Worm (Caenorhabditis elegans) whole organism, L2 larva: ENCODE measurements around the gene fbxa-82.
A peak's percentile ranks its signal among the peaks of the same experiment; 100 is the strongest.

Experiments
- C34F6.9 ChIP-seq: fragments of 150-350 bp; optimal IDR thresholded peaks from 2 replicates; lab custom pipeline; 2014; ENCODE audit warnings: missing biosample characterization, missing genetic modification characterization
- F13H6.1 ChIP-seq: sonication (generic microtip); optimal IDR thresholded peaks from 2 replicates; lab custom pipeline; 2016; ENCODE audit warnings: missing genetic modification characterization, missing compliant biosample characterization
- R02D3.7 ChIP-seq: fragments of 150-350 bp; optimal IDR thresholded peaks from 2 replicates; lab custom pipeline; 2014; ENCODE audit warnings: missing biosample characterization, missing genetic modification characterization
- ZK546.5 ChIP-seq: sonication (generic microtip); optimal IDR thresholded peaks from 2 replicates; lab custom pipeline; 2017; ENCODE audit warnings: missing biosample characterization, missing genetic modification characterization
- alr-1 ChIP-seq: fragments of 150-350 bp; optimal IDR thresholded peaks from 2 replicates; lab custom pipeline; 2014; ENCODE audit warnings: missing biosample characterization, missing genetic modification characterization
- aly-2 ChIP-seq: fragments of 150-350 bp; optimal IDR thresholded peaks from 2 replicates; lab custom pipeline; 2014; ENCODE audit warnings: missing biosample characterization, missing genetic modification characterization
- ama-1 ChIP-seq: fragments of 150-350 bp; optimal IDR thresholded peaks from 2 replicates; lab custom pipeline; 2018; ENCODE audit warnings: inconsistent platforms
- blmp-1 ChIP-seq: sonication (generic microtip); optimal IDR thresholded peaks from 2 replicates; lab custom pipeline; 2017; ENCODE audit warnings: missing genetic modification characterization, mild to moderate bottlenecking, missing compliant biosample characterization, antibody characterized with exemption, moderate library complexity; ENCODE audit not compliant: insufficient read depth
- ceh-16 ChIP-seq: fragments of 150-350 bp; optimal IDR thresholded peaks from 2 replicates; lab custom pipeline; 2014; ENCODE audit warnings: missing biosample characterization, missing genetic modification characterization
- crh-2 ChIP-seq: sonication (generic microtip); optimal IDR thresholded peaks from 2 replicates; lab custom pipeline; 2017; ENCODE audit warnings: missing biosample characterization, missing genetic modification characterization
- dmd-4 ChIP-seq: sonication (generic microtip); optimal IDR thresholded peaks from 2 replicates; lab custom pipeline; 2017; ENCODE audit warnings: missing biosample characterization, missing genetic modification characterization
- fos-1 ChIP-seq: fragments of 150-350 bp; optimal IDR thresholded peaks from 2 replicates; lab custom pipeline; 2014; ENCODE audit warnings: missing biosample characterization, missing genetic modification characterization
- gmeb-1 ChIP-seq: fragments of 150-350 bp; optimal IDR thresholded peaks from 2 replicates; lab custom pipeline; 2014; ENCODE audit warnings: missing biosample characterization, missing genetic modification characterization
- lsy-2 ChIP-seq, 2 experiments: fragments of 150-350 bp in 1 of 2; sonication (generic microtip) in 1 of 2; optimal IDR thresholded peaks; 2 replicates each; lab custom pipeline; 2014 to 2017; ENCODE audit warnings: missing biosample characterization in 2 of 2, missing genetic modification characterization in 2 of 2
- mab-5 ChIP-seq: fragments of 150-350 bp; optimal IDR thresholded peaks from 2 replicates; lab custom pipeline; 2014; ENCODE audit warnings: missing biosample characterization, missing genetic modification characterization
- mbf-1 ChIP-seq: sonication (generic microtip); optimal IDR thresholded peaks from 2 replicates; lab custom pipeline; 2017; ENCODE audit warnings: missing biosample characterization, missing genetic modification characterization
- nhr-10 ChIP-seq: sonication (generic microtip); optimal IDR thresholded peaks from 2 replicates; lab custom pipeline; 2017; ENCODE audit warnings: missing biosample characterization, missing genetic modification characterization
- nhr-11 ChIP-seq: fragments of 150-350 bp; optimal IDR thresholded peaks from 2 replicates; lab custom pipeline; 2014; ENCODE audit warnings: missing biosample characterization, missing genetic modification characterization
- nhr-12 ChIP-seq: fragments of 150-350 bp; optimal IDR thresholded peaks from 2 replicates; lab custom pipeline; 2014; ENCODE audit warnings: missing biosample characterization, missing genetic modification characterization
- nhr-129 ChIP-seq: fragments of 150-350 bp; optimal IDR thresholded peaks from 2 replicates; lab custom pipeline; 2014; ENCODE audit warnings: missing biosample characterization, missing genetic modification characterization
- nhr-21 ChIP-seq: fragments of 150-350 bp; optimal IDR thresholded peaks from 2 replicates; lab custom pipeline; 2014; ENCODE audit warnings: missing biosample characterization, missing genetic modification characterization
- nhr-23 ChIP-seq: fragments of 150-350 bp; optimal IDR thresholded peaks from 2 replicates; lab custom pipeline; 2014; ENCODE audit warnings: missing biosample characterization, missing genetic modification reagents, missing genetic modification characterization
- nhr-237 ChIP-seq: fragments of 150-350 bp; optimal IDR thresholded peaks from 2 replicates; lab custom pipeline; 2014; ENCODE audit warnings: missing biosample characterization, missing genetic modification characterization
- nhr-77 ChIP-seq: fragments of 150-350 bp; optimal IDR thresholded peaks from 2 replicates; lab custom pipeline; 2014; ENCODE audit warnings: missing biosample characterization, missing genetic modification characterization
- skn-1 ChIP-seq: sonication (generic microtip); optimal IDR thresholded peaks from 2 replicates; lab custom pipeline; 2017; ENCODE audit warnings: missing biosample characterization, missing genetic modification characterization
- snpc-4 ChIP-seq: fragments of 150-350 bp; optimal IDR thresholded peaks from 2 replicates; lab custom pipeline; 2014; ENCODE audit warnings: missing biosample characterization, missing genetic modification characterization
- unc-39 ChIP-seq: fragments of 150-350 bp; optimal IDR thresholded peaks from 2 replicates; lab custom pipeline; 2014; ENCODE audit warnings: missing biosample characterization, missing genetic modification characterization
- unc-55 ChIP-seq: fragments of 150-350 bp; sonication (generic microtip); optimal IDR thresholded peaks from 3 replicates; lab custom pipeline; 2014; ENCODE audit warnings: missing biosample characterization, missing genetic modification reagents, missing genetic modification characterization
- zag-1 ChIP-seq: fragments of 150-350 bp; optimal IDR thresholded peaks from 2 replicates; lab custom pipeline; 2014; ENCODE audit warnings: missing biosample characterization, missing genetic modification characterization
- ztf-1 ChIP-seq: fragments of 200-800 bp; sonication (Bioruptor generic); conservative IDR thresholded peaks from 2 replicates; pipeline ENCODE4 v1.3.6; 2022; ENCODE audit warnings: missing genetic modification characterization, missing compliant biosample characterization
- ztf-11 ChIP-seq: sonication (generic microtip); optimal IDR thresholded peaks from 2 replicates; lab custom pipeline; 2017; ENCODE audit warnings: missing biosample characterization, missing genetic modification characterization
- ztf-4 ChIP-seq: fragments of 150-350 bp; optimal IDR thresholded peaks from 2 replicates; lab custom pipeline; 2014; ENCODE audit warnings: missing biosample characterization, missing genetic modification characterization

fbxa-82 gene

DNA sequence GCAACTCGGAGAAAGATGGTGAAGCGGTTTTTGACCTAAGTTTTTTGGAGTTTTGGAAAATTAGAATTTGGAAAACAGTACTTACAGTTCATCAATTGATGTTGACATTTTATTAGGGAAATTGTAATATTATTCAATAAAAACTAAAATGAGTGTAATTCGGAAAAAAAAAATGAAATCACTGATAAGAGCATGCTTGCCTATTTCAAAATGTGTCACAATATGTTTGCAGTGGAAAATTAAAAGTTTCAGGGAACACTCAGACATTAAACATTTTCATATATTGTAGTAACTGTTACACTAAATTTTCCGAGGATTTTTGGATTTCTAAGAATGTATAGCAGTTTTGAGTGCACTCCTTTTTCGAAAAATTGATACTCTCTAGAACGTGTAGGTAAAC lies at the start of gene fbxa-82, which contains the start of gene C25D7.5:
Gene fbxa-82, minus strand, starts transcription at position 163 of the 400 bp plus-strand sequence.
Gene C25D7.5, plus strand, starts transcription at position 283 of the 400 bp plus-strand sequence.
- TF ChIP-seq snpc-4 (tag; lab: Kevin White, UChicago) (no peak), ztf-1 (GFP tag; lab: Robert Waterston, UW) (no peak), lsy-2 (tag; optimal IDR thresholded peaks at IDR 0.05; lab: Kevin White, UChicago) (no peak), fos-1 (tag; lab: Kevin White, UChicago) (peak; percentile 30)

DNA sequence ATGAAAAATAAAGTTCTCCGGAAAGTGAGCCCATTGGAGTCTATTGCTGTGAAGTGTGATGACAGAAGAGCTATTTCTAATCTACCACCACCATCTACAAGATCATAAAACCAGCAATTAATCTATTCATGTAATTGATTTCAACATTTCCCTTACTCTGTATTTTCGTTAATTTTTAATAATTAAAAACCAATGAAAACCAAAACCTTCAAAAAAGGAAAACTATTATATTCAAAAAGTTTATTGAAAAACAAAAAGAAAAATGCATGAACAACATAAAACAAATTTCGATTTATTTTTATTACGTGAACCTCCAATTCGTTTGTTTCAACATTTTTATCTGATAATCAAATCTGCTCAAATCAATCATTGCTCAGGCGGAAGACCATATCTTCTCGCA lies 47.1 kb upstream of the fbxa-82 start, which contains the start of gene C01G10.1:
Gene C01G10.1, plus strand, starts transcription at position 301 of the 400 bp plus-strand sequence.
- TF ChIP-seq ztf-1 (GFP tag; lab: Robert Waterston, UW) = no peak

DNA sequence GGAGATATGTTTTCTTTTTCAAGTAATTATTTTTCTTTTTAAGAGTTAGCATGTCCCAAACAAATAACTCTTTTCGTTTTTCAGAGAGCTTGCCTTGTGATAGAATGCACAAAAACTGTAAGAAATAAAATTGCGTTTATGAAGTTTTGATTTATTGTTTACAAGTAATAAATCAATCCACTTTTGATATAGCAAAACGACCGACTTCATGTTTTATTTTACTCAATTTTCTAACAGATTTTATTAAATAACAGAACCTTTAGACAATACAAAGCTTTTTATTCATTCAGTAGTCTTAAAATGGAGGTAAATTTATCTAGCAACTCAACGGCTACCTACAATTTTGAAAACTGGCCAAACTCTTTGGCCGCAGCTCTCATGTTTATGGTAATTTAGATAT lies 42.4 kb upstream of the fbxa-82 start, which contains the start of gene srx-78:
Gene srx-78, plus strand, starts transcription at position 301 of the 400 bp plus-strand sequence.
- TF ChIP-seq nhr-23 (tag; lab: Kevin White, UChicago) (no peak), skn-1 (tag; lab: Kevin White, UChicago) (no peak), unc-39 (no peak), ZK546.5 (tag; lab: Kevin White, UChicago) (no peak), nhr-11 (tag; lab: Kevin White, UChicago) (no peak), snpc-4 (tag; lab: Kevin White, UChicago) (no peak), blmp-1 (no peak)

DNA sequence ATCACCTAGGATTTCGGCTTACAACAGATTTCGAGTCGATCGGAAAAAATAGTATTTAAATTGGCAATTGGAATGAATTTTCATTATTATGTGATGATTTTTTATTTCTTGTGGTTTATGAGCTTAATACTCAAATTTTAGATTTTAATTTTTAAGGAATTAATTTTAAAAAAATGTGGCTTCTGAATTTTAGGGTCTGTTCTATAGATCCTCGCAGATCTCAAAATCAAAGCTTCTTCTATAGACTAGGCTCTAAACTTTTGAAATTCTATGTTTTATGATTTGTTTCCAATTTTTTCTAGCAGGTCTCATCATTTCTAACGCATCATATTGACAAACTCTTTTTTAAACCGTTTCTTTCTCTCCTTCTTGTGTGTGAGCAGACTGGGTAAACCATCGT lies 40.3 kb upstream of the fbxa-82 start, which contains the start of gene txt-12:
Gene txt-12, plus strand, starts transcription at position 301 of the 400 bp plus-strand sequence.
- TF ChIP-seq alr-1 (tag; lab: Kevin White, UChicago) (no peak), lsy-2 (tag; optimal IDR thresholded peaks at IDR 0.05; lab: Kevin White, UChicago) (no peak), ZK546.5 (tag; lab: Kevin White, UChicago) (no peak), ceh-16 (tag; lab: Kevin White, UChicago) (no peak), mab-5 (tag; lab: Kevin White, UChicago) (no peak), nhr-129 (tag; lab: Kevin White, UChicago) (no peak), dmd-4 (no peak), nhr-11 (tag; lab: Kevin White, UChicago) (no peak), nhr-237 (tag; lab: Kevin White, UChicago) (no peak), skn-1 (tag; lab: Kevin White, UChicago) (no peak), zag-1 (tag; lab: Kevin White, UChicago) (no peak), F13H6.1 (tag; lab: Kevin White, UChicago) (no peak)

DNA sequence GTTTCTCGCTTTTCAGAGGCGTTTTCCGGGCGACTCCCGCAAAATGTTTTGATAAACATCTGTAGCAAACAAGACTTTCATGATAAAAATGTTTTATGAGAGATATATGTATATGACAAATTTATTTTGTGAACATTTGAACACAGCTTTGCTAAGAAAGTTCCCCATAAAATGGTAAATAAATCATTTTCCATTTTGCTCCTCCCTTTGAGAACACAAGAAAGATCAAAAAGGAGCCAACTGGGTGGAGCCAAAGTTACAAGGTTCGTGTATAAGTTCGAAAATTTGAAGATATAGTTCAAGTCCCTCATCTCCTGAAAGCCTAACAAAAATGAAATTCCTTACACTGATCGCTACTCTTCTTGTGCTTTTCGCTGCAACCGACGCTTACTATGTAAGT lies 38.1 kb upstream of the fbxa-82 start, which contains the start of gene C01G10.17:
Gene C01G10.17, plus strand, starts transcription at position 301 of the 400 bp plus-strand sequence.
- TF ChIP-seq nhr-21 (tag; lab: Kevin White, UChicago) (no peak), C34F6.9 (tag; lab: Kevin White, UChicago) (no peak), aly-2 (tag; lab: Kevin White, UChicago) (no peak), dmd-4 (no peak), nhr-23 (tag; lab: Kevin White, UChicago) (no peak), ama-1 (lab: Kevin White, UChicago) (no peak), unc-39 (no peak), mbf-1 (no peak), nhr-12 (tag; lab: Kevin White, UChicago) (no peak), nhr-77 (no peak), ztf-4 (no peak), nhr-10 (tag; lab: Kevin White, UChicago) (no peak), R02D3.7 (tag; lab: Kevin White, UChicago) (no peak), gmeb-1 (tag; lab: Kevin White, UChicago) (no peak)

DNA sequence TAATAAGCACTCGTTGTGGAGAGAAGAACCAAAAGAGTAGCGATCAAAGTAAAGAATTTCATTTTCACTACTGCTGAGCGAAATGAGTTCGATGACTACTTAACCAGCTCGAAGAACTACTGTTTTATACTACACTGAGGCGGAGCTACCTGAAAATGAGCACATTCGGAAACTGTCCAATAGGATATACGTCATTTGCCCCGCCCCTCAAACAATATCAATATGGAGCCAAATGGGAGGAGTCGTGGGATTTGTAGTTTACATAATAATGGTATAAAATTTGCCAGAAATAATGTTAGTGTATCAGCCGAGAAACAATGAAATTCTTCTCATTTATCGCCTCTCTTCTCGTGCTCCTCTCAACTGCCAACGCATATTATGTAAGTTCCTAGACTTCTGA lies 37.1 kb upstream of the fbxa-82 start, which contains the start of the genes C01G10.5 and C01G10.4:
Gene C01G10.5, minus strand, starts transcription at position 101 of the 400 bp plus-strand sequence.
Gene C01G10.4, plus strand, starts transcription at position 303 of the 400 bp plus-strand sequence.
- TF ChIP-seq fos-1 (tag; lab: Kevin White, UChicago) (no peak), nhr-12 (tag; lab: Kevin White, UChicago) (no peak), mbf-1 (no peak), ztf-11 (no peak), blmp-1 (no peak), unc-55 (GFP tag; lab: Kevin White, UChicago) (no peak), crh-2 (tag; lab: Kevin White, UChicago) (no peak)
